Worm (Caenorhabditis elegans) whole organism, L2 larva: ENCODE data around the gene F09C8.2.

ENCODE experiments used
- C34F6.9 ChIP-seq: fragments of 150-350 bp; optimal IDR thresholded peaks from 2 replicates; lab custom pipeline; 2014; ENCODE audit warnings: missing biosample characterization, missing genetic modification characterization
- F13H6.1 ChIP-seq: sonication (generic microtip); optimal IDR thresholded peaks from 2 replicates; lab custom pipeline; 2016; ENCODE audit warnings: missing genetic modification characterization, missing compliant biosample characterization
- R02D3.7 ChIP-seq: fragments of 150-350 bp; optimal IDR thresholded peaks from 2 replicates; lab custom pipeline; 2014; ENCODE audit warnings: missing biosample characterization, missing genetic modification characterization
- Y55F3AM.14 ChIP-seq: fragments of 200-800 bp; sonication (Bioruptor generic); optimal IDR thresholded peaks from 2 replicates; lab custom pipeline; 2018; ENCODE audit warnings: mild to moderate bottlenecking, missing genetic modification characterization, missing compliant biosample characterization
- ZK546.5 ChIP-seq: sonication (generic microtip); optimal IDR thresholded peaks from 2 replicates; lab custom pipeline; 2017; ENCODE audit warnings: missing biosample characterization, missing genetic modification characterization
- alr-1 ChIP-seq: fragments of 150-350 bp; optimal IDR thresholded peaks from 2 replicates; lab custom pipeline; 2014; ENCODE audit warnings: missing biosample characterization, missing genetic modification characterization
- aly-2 ChIP-seq: fragments of 150-350 bp; optimal IDR thresholded peaks from 2 replicates; lab custom pipeline; 2014; ENCODE audit warnings: missing biosample characterization, missing genetic modification characterization
- ama-1 ChIP-seq: fragments of 150-350 bp; optimal IDR thresholded peaks from 2 replicates; lab custom pipeline; 2018; ENCODE audit warnings: inconsistent platforms
- blmp-1 ChIP-seq: sonication (generic microtip); optimal IDR thresholded peaks from 2 replicates; lab custom pipeline; 2017; ENCODE audit warnings: missing genetic modification characterization, mild to moderate bottlenecking, missing compliant biosample characterization, antibody characterized with exemption, moderate library complexity; ENCODE audit not compliant: insufficient read depth
- ceh-16 ChIP-seq: fragments of 150-350 bp; optimal IDR thresholded peaks from 2 replicates; lab custom pipeline; 2014; ENCODE audit warnings: missing biosample characterization, missing genetic modification characterization
- ceh-82 ChIP-seq: fragments of 150-350 bp; optimal IDR thresholded peaks from 2 replicates; lab custom pipeline; 2014; ENCODE audit warnings: missing biosample characterization, missing genetic modification characterization
- crh-2 ChIP-seq: sonication (generic microtip); optimal IDR thresholded peaks from 2 replicates; lab custom pipeline; 2017; ENCODE audit warnings: missing biosample characterization, missing genetic modification characterization
- dmd-4 ChIP-seq: sonication (generic microtip); optimal IDR thresholded peaks from 2 replicates; lab custom pipeline; 2017; ENCODE audit warnings: missing biosample characterization, missing genetic modification characterization
- egl-27 ChIP-seq: sonication (generic microtip); optimal IDR thresholded peaks from 3 replicates; lab custom pipeline; 2017; ENCODE audit warnings: missing biosample characterization, missing genetic modification reagents, missing genetic modification characterization
- elt-1 ChIP-seq: fragments of 150-350 bp; optimal IDR thresholded peaks from 2 replicates; lab custom pipeline; 2014; ENCODE audit warnings: missing biosample characterization, missing genetic modification characterization
- elt-3 ChIP-seq: sonication (generic microtip); optimal IDR thresholded peaks from 2 replicates; lab custom pipeline; 2017; ENCODE audit warnings: missing biosample characterization, missing genetic modification characterization
- fos-1 ChIP-seq: fragments of 150-350 bp; optimal IDR thresholded peaks from 2 replicates; lab custom pipeline; 2014; ENCODE audit warnings: missing biosample characterization, missing genetic modification characterization
- gmeb-1 ChIP-seq: fragments of 150-350 bp; optimal IDR thresholded peaks from 2 replicates; lab custom pipeline; 2014; ENCODE audit warnings: missing biosample characterization, missing genetic modification characterization
- lin-11 ChIP-seq: fragments of 150-350 bp; sonication (generic microtip); optimal IDR thresholded peaks from 2 replicates; lab custom pipeline; 2014; ENCODE audit warnings: missing biosample characterization, missing genetic modification characterization, inconsistent platforms, mixed read lengths
- lin-13 ChIP-seq: fragments of 150-350 bp; optimal IDR thresholded peaks from 2 replicates; lab custom pipeline; 2014; ENCODE audit warnings: missing biosample characterization, missing genetic modification reagents, missing genetic modification characterization
- lin-39 ChIP-seq: fragments of 150-350 bp; optimal IDR thresholded peaks from 2 replicates; lab custom pipeline; 2014; ENCODE audit warnings: missing biosample characterization, missing genetic modification reagents, missing genetic modification characterization
- lsy-2 ChIP-seq, 2 experiments: fragments of 150-350 bp in 1 of 2; sonication (generic microtip) in 1 of 2; optimal IDR thresholded peaks; 2 replicates each; lab custom pipeline; 2014 to 2017; ENCODE audit warnings: missing biosample characterization in 2 of 2, missing genetic modification characterization in 2 of 2
- mab-5 ChIP-seq: fragments of 150-350 bp; optimal IDR thresholded peaks from 2 replicates; lab custom pipeline; 2014; ENCODE audit warnings: missing biosample characterization, missing genetic modification characterization
- mbf-1 ChIP-seq: sonication (generic microtip); optimal IDR thresholded peaks from 2 replicates; lab custom pipeline; 2017; ENCODE audit warnings: missing biosample characterization, missing genetic modification characterization
- mdl-1 ChIP-seq, 2 experiments: fragments of 150-350 bp in 1 of 2; sonication (generic microtip) in 1 of 2; optimal IDR thresholded peaks; 2 replicates each; lab custom pipeline; 2017; ENCODE audit warnings: missing biosample characterization in 2 of 2, missing genetic modification characterization in 2 of 2
- nhr-10 ChIP-seq: sonication (generic microtip); optimal IDR thresholded peaks from 2 replicates; lab custom pipeline; 2017; ENCODE audit warnings: missing biosample characterization, missing genetic modification characterization
- nhr-11 ChIP-seq: fragments of 150-350 bp; optimal IDR thresholded peaks from 2 replicates; lab custom pipeline; 2014; ENCODE audit warnings: missing biosample characterization, missing genetic modification characterization
- nhr-12 ChIP-seq: fragments of 150-350 bp; optimal IDR thresholded peaks from 2 replicates; lab custom pipeline; 2014; ENCODE audit warnings: missing biosample characterization, missing genetic modification characterization
- nhr-129 ChIP-seq: fragments of 150-350 bp; optimal IDR thresholded peaks from 2 replicates; lab custom pipeline; 2014; ENCODE audit warnings: missing biosample characterization, missing genetic modification characterization
- nhr-21 ChIP-seq: fragments of 150-350 bp; optimal IDR thresholded peaks from 2 replicates; lab custom pipeline; 2014; ENCODE audit warnings: missing biosample characterization, missing genetic modification characterization
- nhr-23 ChIP-seq: fragments of 150-350 bp; optimal IDR thresholded peaks from 2 replicates; lab custom pipeline; 2014; ENCODE audit warnings: missing biosample characterization, missing genetic modification reagents, missing genetic modification characterization
- nhr-237 ChIP-seq: fragments of 150-350 bp; optimal IDR thresholded peaks from 2 replicates; lab custom pipeline; 2014; ENCODE audit warnings: missing biosample characterization, missing genetic modification characterization
- nhr-25 ChIP-seq: fragments of 150-350 bp; sonication (generic microtip); optimal IDR thresholded peaks from 3 replicates; lab custom pipeline; 2014; ENCODE audit warnings: missing biosample characterization, missing genetic modification characterization
- nhr-6 ChIP-seq: fragments of 150-350 bp; optimal IDR thresholded peaks from 2 replicates; lab custom pipeline; 2014; ENCODE audit warnings: missing biosample characterization, missing genetic modification characterization
- nhr-77 ChIP-seq: fragments of 150-350 bp; optimal IDR thresholded peaks from 2 replicates; lab custom pipeline; 2014; ENCODE audit warnings: missing biosample characterization, missing genetic modification characterization
- peb-1 ChIP-seq: fragments of 150-350 bp; optimal IDR thresholded peaks from 2 replicates; lab custom pipeline; 2014; ENCODE audit warnings: missing biosample characterization, missing genetic modification characterization
- sem-4 ChIP-seq: fragments of 150-350 bp; optimal IDR thresholded peaks from 2 replicates; lab custom pipeline; 2014; ENCODE audit warnings: missing biosample characterization, missing genetic modification reagents, missing genetic modification characterization
- sma-3 ChIP-seq: sonication (generic microtip); optimal IDR thresholded peaks from 2 replicates; lab custom pipeline; 2016; ENCODE audit warnings: missing genetic modification reagents, missing genetic modification characterization, missing compliant biosample characterization
- sma-9 ChIP-seq, 2 experiments: fragments of 150-350 bp in 1 of 2; sonication (generic microtip) in 1 of 2; optimal IDR thresholded peaks; 2 replicates each; lab custom pipeline; 2014 to 2016; ENCODE audit warnings: missing genetic modification characterization in 2 of 2, mild to moderate bottlenecking in 1 of 2, missing biosample characterization in 1 of 2, missing compliant biosample characterization in 1 of 2, missing genetic modification reagents in 1 of 2, moderate library complexity in 1 of 2
- snpc-4 ChIP-seq: fragments of 150-350 bp; optimal IDR thresholded peaks from 2 replicates; lab custom pipeline; 2014; ENCODE audit warnings: missing biosample characterization, missing genetic modification characterization
- unc-39 ChIP-seq: fragments of 150-350 bp; optimal IDR thresholded peaks from 2 replicates; lab custom pipeline; 2014; ENCODE audit warnings: missing biosample characterization, missing genetic modification characterization
- unc-55 ChIP-seq: fragments of 150-350 bp; sonication (generic microtip); optimal IDR thresholded peaks from 3 replicates; lab custom pipeline; 2014; ENCODE audit warnings: missing biosample characterization, missing genetic modification reagents, missing genetic modification characterization
- unc-62 ChIP-seq: fragments of 150-350 bp; optimal IDR thresholded peaks from 2 replicates; lab custom pipeline; 2014; ENCODE audit warnings: missing biosample characterization, missing genetic modification reagents, missing genetic modification characterization
- zag-1 ChIP-seq: fragments of 150-350 bp; optimal IDR thresholded peaks from 2 replicates; lab custom pipeline; 2014; ENCODE audit warnings: missing biosample characterization, missing genetic modification characterization
- ztf-1 ChIP-seq: fragments of 200-800 bp; sonication (Bioruptor generic); conservative IDR thresholded peaks from 2 replicates; pipeline ENCODE4 v1.3.6; 2022; ENCODE audit warnings: missing genetic modification characterization, missing compliant biosample characterization
- ztf-11 ChIP-seq: sonication (generic microtip); optimal IDR thresholded peaks from 2 replicates; lab custom pipeline; 2017; ENCODE audit warnings: missing biosample characterization, missing genetic modification characterization
- ztf-4 ChIP-seq: fragments of 150-350 bp; optimal IDR thresholded peaks from 2 replicates; lab custom pipeline; 2014; ENCODE audit warnings: missing biosample characterization, missing genetic modification characterization

F09C8.2 gene

ce11 chrX:16131044-16131443 lies 15.8 kb downstream of the F09C8.2 start:
- TF ChIP-seq F13H6.1 (tag; lab: Kevin White, UChicago) (peak; percentile 87), unc-55 (GFP tag; lab: Kevin White, UChicago) (no peak), ZK546.5 (tag; lab: Kevin White, UChicago) (no peak), egl-27 (tag; lab: Kevin White, UChicago) (no peak), nhr-25 (tag; lab: Kevin White, UChicago) (no peak), dmd-4 (tag; lab: Kevin White, UChicago) (no peak), R02D3.7 (tag; lab: Kevin White, UChicago) (no peak), ceh-82 (no peak), nhr-23 (tag; lab: Kevin White, UChicago) (no peak), Y55F3AM.14 (peak; percentile 17), elt-1 (no peak), peb-1 (tag; lab: Kevin White, UChicago) (no peak), nhr-129 (peak; percentile 91), nhr-12 (tag; lab: Kevin White, UChicago) (no peak), nhr-77 (tag; lab: Kevin White, UChicago) (no peak), sma-9 (GFP tag; optimal IDR thresholded peaks at IDR 0.05; lab: Kevin White, UChicago) (peak; percentile 70), sma-9 (tag; optimal IDR thresholded peaks at IDR 0.05; lab: Kevin White, UChicago) (no peak), alr-1 (tag; lab: Kevin White, UChicago) (no peak), nhr-11 (no peak), blmp-1 (no peak), nhr-237 (no peak), mab-5 (tag; lab: Kevin White, UChicago) (no peak), sem-4 (tag; lab: Kevin White, UChicago) (no peak), mdl-1 (tag; optimal IDR thresholded peaks at IDR 0.05; lab: Kevin White, UChicago) (peak; percentile 24 to 84), lin-13 (GFP tag; lab: Kevin White, UChicago) (no peak), unc-62 (GFP tag; lab: Kevin White, UChicago) (no peak), nhr-21 (tag; lab: Kevin White, UChicago) (no peak), elt-3 (tag; lab: Kevin White, UChicago) (no peak), lsy-2 (tag; optimal IDR thresholded peaks at IDR 0.05; lab: Kevin White, UChicago) (peak in 1 of 2 experiments; percentile 60), nhr-6 (tag; lab: Kevin White, UChicago) (no peak), fos-1 (tag; lab: Kevin White, UChicago) (peak; percentile 0), gmeb-1 (tag; lab: Kevin White, UChicago) (peak; percentile 27), zag-1 (no peak), mbf-1 (tag; lab: Kevin White, UChicago) (no peak), lin-11 (tag; lab: Kevin White, UChicago) (peak; percentile 60), ama-1 (lab: Kevin White, UChicago) (no peak), lin-39 (tag; lab: Kevin White, UChicago) (no peak), C34F6.9 (tag; lab: Kevin White, UChicago) (peak; percentile 63), ztf-1 (no peak), ceh-16 (tag; lab: Kevin White, UChicago) (no peak), sma-3 (GFP tag; lab: Kevin White, UChicago) (peak; percentile 7), crh-2 (peak; percentile 84), ztf-11 (tag; lab: Kevin White, UChicago) (no peak), aly-2 (tag; lab: Kevin White, UChicago) (no peak), ztf-4 (tag; lab: Kevin White, UChicago) (peak; percentile 10), unc-39 (tag; lab: Kevin White, UChicago) (no peak), nhr-10 (tag; lab: Kevin White, UChicago) (no peak), snpc-4 (tag; lab: Kevin White, UChicago) (no peak)
- TF ChIP-seq, all 48 proteins: peak for 13
